Worm (Caenorhabditis elegans): ENCODE results near the gene K02D3.2.

- TF ChIP-seq tra-4 (tag; optimal IDR thresholded peaks at IDR 0.05) (no peak), tbx-11 (GFP tag; IDR thresholded peaks at IDR 0.05) (no peak)
Observed at ce11 chrX:13724364-13724763, 12.6 kb upstream of the K02D3.2 start, which contains the start of gene K11E4.6.

Measured in whole organism, early embryonic.